Fruit fly (Drosophila melanogaster) whole organism, prepupa: ENCODE data around the gene Npc2b.

Source experiments
- Blimp-1 ChIP-seq: fragments of 200-800 bp; sonication (Bioruptor generic); optimal IDR thresholded peaks from 3 replicates; lab custom pipeline; 2017; ENCODE audit warnings: missing biosample characterization, missing genetic modification characterization, mild to moderate bottlenecking, moderate library complexity, missing genetic modification reagents
- CG10631 ChIP-seq: fragments of 200-800 bp; sonication (Bioruptor generic); optimal IDR thresholded peaks from 2 replicates; lab custom pipeline; 2016; ENCODE audit warnings: missing biosample characterization, missing genetic modification characterization
- CG10669 ChIP-seq: fragments of 200-800 bp; sonication (Bioruptor generic); optimal IDR thresholded peaks from 3 replicates; lab custom pipeline; 2018; ENCODE audit warnings: missing biosample characterization, mild to moderate bottlenecking, missing genetic modification characterization, moderate library complexity
- CG11294 ChIP-seq: fragments of 200-800 bp; sonication (Bioruptor generic); IDR thresholded peaks from 2 replicates; pipeline ENCODE4 v1.3.6; 2022; ENCODE audit warnings: missing biosample characterization, missing genetic modification characterization
- CG11762 ChIP-seq: fragments of 200-800 bp; sonication (Bioruptor generic); optimal IDR thresholded peaks from 3 replicates; lab custom pipeline; 2016; ENCODE audit warnings: missing biosample characterization, missing genetic modification characterization; ENCODE audit not compliant: insufficient read depth
- CG11902 ChIP-seq: fragments of 200-800 bp; sonication (Bioruptor generic); optimal IDR thresholded peaks from 3 replicates; lab custom pipeline; 2016; ENCODE audit warnings: missing biosample characterization, missing genetic modification characterization
- CG15336 ChIP-seq: fragments of 200-800 bp; sonication (Bioruptor generic); IDR thresholded peaks from 2 replicates; pipeline ENCODE4 v1.3.6; 2022; ENCODE audit warnings: missing biosample characterization, missing genetic modification characterization
- CG31627 ChIP-seq: fragments of 200-800 bp; sonication (Bioruptor generic); optimal IDR thresholded peaks from 3 replicates; lab custom pipeline; 2016; ENCODE audit warnings: missing biosample characterization, missing genetic modification characterization
- CG32006 ChIP-seq: fragments of 200-800 bp; sonication (Bioruptor generic); optimal IDR thresholded peaks from 3 replicates; lab custom pipeline; 2017; ENCODE audit warnings: missing biosample characterization, mild to moderate bottlenecking, missing genetic modification characterization
- CG3919 ChIP-seq: fragments of 200-800 bp; sonication (Bioruptor generic); optimal IDR thresholded peaks from 3 replicates; lab custom pipeline; 2016; ENCODE audit warnings: missing biosample characterization, missing genetic modification characterization
- CG6163 ChIP-seq: fragments of 200-800 bp; sonication (Bioruptor generic); IDR thresholded peaks from 3 replicates; pipeline ENCODE4 v1.3.6; 2022; ENCODE audit warnings: missing biosample characterization, missing genetic modification characterization
- CG6276 ChIP-seq: fragments of 200-800 bp; sonication (Bioruptor generic); optimal IDR thresholded peaks from 2 replicates; lab custom pipeline; 2017; ENCODE audit warnings: missing biosample characterization, mild to moderate bottlenecking, missing genetic modification characterization
- CG6792 ChIP-seq: fragments of 200-800 bp; sonication (Bioruptor generic); optimal IDR thresholded peaks from 3 replicates; lab custom pipeline; 2016; ENCODE audit warnings: missing biosample characterization, missing genetic modification characterization
- CG6808 ChIP-seq: fragments of 200-800 bp; sonication (Bioruptor generic); optimal IDR thresholded peaks from 3 replicates; lab custom pipeline; 2017; ENCODE audit warnings: missing biosample characterization, missing genetic modification characterization, mild to moderate bottlenecking, moderate library complexity, missing genetic modification reagents
- CG6854 ChIP-seq: fragments of 200-800 bp; sonication (Bioruptor generic); optimal IDR thresholded peaks from 2 replicates; lab custom pipeline; 2017; ENCODE audit warnings: missing biosample characterization, mild to moderate bottlenecking, missing genetic modification characterization
- CG8119 ChIP-seq: fragments of 200-800 bp; sonication (Bioruptor generic); IDR thresholded peaks from 3 replicates; pipeline ENCODE4 v1.3.6; 2022; ENCODE audit warnings: missing biosample characterization, missing genetic modification characterization
- CG8319 ChIP-seq: fragments of 200-800 bp; sonication (Bioruptor generic); optimal IDR thresholded peaks from 3 replicates; lab custom pipeline; 2016; ENCODE audit warnings: missing biosample characterization, missing genetic modification characterization
- CG8632 ChIP-seq: fragments of 200-800 bp; sonication (Bioruptor generic); optimal IDR thresholded peaks from 3 replicates; lab custom pipeline; 2016; ENCODE audit warnings: missing biosample characterization, missing genetic modification characterization
- CG9139 ChIP-seq: fragments of 200-800 bp; sonication (Bioruptor generic); optimal IDR thresholded peaks from 3 replicates; lab custom pipeline; 2017; ENCODE audit warnings: missing biosample characterization, mild to moderate bottlenecking, missing genetic modification characterization
- Eip75B ChIP-seq: fragments of 200-800 bp; sonication (Bioruptor generic); optimal IDR thresholded peaks from 3 replicates; lab custom pipeline; 2016; ENCODE audit warnings: missing biosample characterization, missing genetic modification characterization
- Eip78C ChIP-seq: fragments of 200-800 bp; sonication (Bioruptor generic); peaks from one replicate; lab custom pipeline; 2016; ENCODE audit warnings: missing biosample characterization, missing genetic modification characterization
- Eip93F ChIP-seq: fragments of 200-800 bp; sonication (Bioruptor generic); optimal IDR thresholded peaks from 2 replicates; lab custom pipeline; 2016; ENCODE audit warnings: missing biosample characterization, mild to moderate bottlenecking, missing genetic modification characterization
- Ets21C ChIP-seq: fragments of 200-800 bp; sonication (Bioruptor generic); optimal IDR thresholded peaks from 3 replicates; lab custom pipeline; 2016; ENCODE audit warnings: missing biosample characterization, missing genetic modification characterization
- Ets96B ChIP-seq: fragments of 200-800 bp; optimal IDR thresholded peaks from 2 replicates; lab custom pipeline; 2019; ENCODE audit warnings: missing biosample characterization, mild to moderate bottlenecking, missing genetic modification characterization, moderate library complexity
- Gug ChIP-seq: fragments of 200-800 bp; sonication (Bioruptor generic); IDR thresholded peaks from 2 replicates; pipeline ENCODE4 v1.3.6; 2022; ENCODE audit warnings: missing biosample characterization, missing genetic modification characterization
- Hr38 ChIP-seq: sonication (Bioruptor generic); optimal IDR thresholded peaks from 2 replicates; lab custom pipeline; 2016; ENCODE audit warnings: missing biosample characterization, missing genetic modification characterization
- Hr39 ChIP-seq: fragments of 200-800 bp; sonication (Bioruptor generic); optimal IDR thresholded peaks from 2 replicates; lab custom pipeline; 2016; ENCODE audit warnings: missing biosample characterization, missing genetic modification characterization
- Lpt ChIP-seq: fragments of 200-800 bp; sonication (Bioruptor generic); optimal IDR thresholded peaks from 3 replicates; lab custom pipeline; 2016; ENCODE audit warnings: missing biosample characterization, missing genetic modification characterization
- Met ChIP-seq: fragments of 200-800 bp; sonication (Bioruptor generic); optimal IDR thresholded peaks from 3 replicates; lab custom pipeline; 2016; ENCODE audit warnings: missing biosample characterization, missing genetic modification characterization
- OdsH ChIP-seq: fragments of 200-800 bp; sonication (Bioruptor generic); optimal IDR thresholded peaks from 3 replicates; lab custom pipeline; 2016; ENCODE audit warnings: missing biosample characterization, missing genetic modification characterization
- Sox15 ChIP-seq: fragments of 200-800 bp; sonication (Bioruptor generic); optimal IDR thresholded peaks from 3 replicates; lab custom pipeline; 2016; ENCODE audit warnings: missing biosample characterization, missing genetic modification characterization
- achi ChIP-seq: fragments of 200-800 bp; sonication (Bioruptor generic); optimal IDR thresholded peaks from 3 replicates; lab custom pipeline; 2016; ENCODE audit warnings: missing biosample characterization, missing genetic modification characterization
- acj6 ChIP-seq: fragments of 200-800 bp; sonication (Bioruptor generic); optimal IDR thresholded peaks from 3 replicates; lab custom pipeline; 2016; ENCODE audit warnings: missing biosample characterization, missing genetic modification characterization
- cyc ChIP-seq: fragments of 200-800 bp; sonication (Bioruptor generic); optimal IDR thresholded peaks from 3 replicates; lab custom pipeline; 2016; ENCODE audit warnings: missing biosample characterization, missing genetic modification characterization
- dsx ChIP-seq: fragments of 200-800 bp; optimal IDR thresholded peaks from 3 replicates; lab custom pipeline; 2019; ENCODE audit warnings: missing biosample characterization, mild to moderate bottlenecking, missing genetic modification characterization, moderate library complexity; ENCODE audit not compliant: poor library complexity, severe bottlenecking
- eg ChIP-seq: fragments of 200-800 bp; sonication (Bioruptor generic); IDR thresholded peaks from 3 replicates; pipeline ENCODE4 v1.3.6; 2022; ENCODE audit warnings: missing biosample characterization, missing genetic modification characterization
- esn ChIP-seq: fragments of 200-800 bp; sonication (Bioruptor generic); optimal IDR thresholded peaks from 2 replicates; lab custom pipeline; 2016; ENCODE audit warnings: missing biosample characterization, mild to moderate bottlenecking, missing genetic modification characterization, moderate library complexity
- fd59A ChIP-seq: fragments of 200-800 bp; sonication (Bioruptor generic); optimal IDR thresholded peaks from 2 replicates; lab custom pipeline; 2017; ENCODE audit warnings: missing biosample characterization, mild to moderate bottlenecking, missing genetic modification characterization, missing genetic modification reagents
- fd85E ChIP-seq: fragments of 200-800 bp; sonication (Bioruptor generic); optimal IDR thresholded peaks from 3 replicates; lab custom pipeline; 2016; ENCODE audit warnings: missing biosample characterization, missing genetic modification characterization
- lz ChIP-seq: fragments of 200-800 bp; sonication (Bioruptor generic); optimal IDR thresholded peaks from 3 replicates; lab custom pipeline; 2016; ENCODE audit warnings: missing biosample characterization, missing genetic modification characterization
- net ChIP-seq: fragments of 200-800 bp; sonication (Bioruptor generic); optimal IDR thresholded peaks from 3 replicates; lab custom pipeline; 2016; ENCODE audit warnings: missing biosample characterization, missing genetic modification characterization
- pdm3 ChIP-seq: fragments of 200-800 bp; sonication (Bioruptor generic); optimal IDR thresholded peaks from 3 replicates; lab custom pipeline; 2016; ENCODE audit warnings: missing biosample characterization, missing genetic modification characterization
- spab ChIP-seq: fragments of 200-800 bp; sonication (Bioruptor generic); optimal IDR thresholded peaks from 2 replicates; lab custom pipeline; 2017; ENCODE audit warnings: missing biosample characterization, mild to moderate bottlenecking, missing genetic modification characterization, missing genetic modification reagents
- ss ChIP-seq, 2 experiments: fragments of 200-800 bp; sonication (Bioruptor generic); optimal IDR thresholded peaks; 2 replicates in 1 of 2; 3 replicates in 1 of 2; lab custom pipeline; 2017 to 2018; ENCODE audit warnings: mild to moderate bottlenecking in 2 of 2, missing biosample characterization in 2 of 2, missing genetic modification characterization in 2 of 2, moderate library complexity in 1 of 2
- svp ChIP-seq: fragments of 200-800 bp; sonication (Bioruptor generic); peaks from one replicate; lab custom pipeline; 2016; ENCODE audit warnings: missing biosample characterization, missing genetic modification characterization
- topi ChIP-seq: fragments of 200-800 bp; sonication (Bioruptor generic); optimal IDR thresholded peaks from 3 replicates; lab custom pipeline; 2016; ENCODE audit warnings: missing biosample characterization, missing genetic modification characterization
- vri ChIP-seq: fragments of 200-800 bp; sonication (Bioruptor generic); optimal IDR thresholded peaks from 3 replicates; lab custom pipeline; 2016; ENCODE audit warnings: missing biosample characterization, mild to moderate bottlenecking, missing genetic modification characterization

Npc2b gene

DNA sequence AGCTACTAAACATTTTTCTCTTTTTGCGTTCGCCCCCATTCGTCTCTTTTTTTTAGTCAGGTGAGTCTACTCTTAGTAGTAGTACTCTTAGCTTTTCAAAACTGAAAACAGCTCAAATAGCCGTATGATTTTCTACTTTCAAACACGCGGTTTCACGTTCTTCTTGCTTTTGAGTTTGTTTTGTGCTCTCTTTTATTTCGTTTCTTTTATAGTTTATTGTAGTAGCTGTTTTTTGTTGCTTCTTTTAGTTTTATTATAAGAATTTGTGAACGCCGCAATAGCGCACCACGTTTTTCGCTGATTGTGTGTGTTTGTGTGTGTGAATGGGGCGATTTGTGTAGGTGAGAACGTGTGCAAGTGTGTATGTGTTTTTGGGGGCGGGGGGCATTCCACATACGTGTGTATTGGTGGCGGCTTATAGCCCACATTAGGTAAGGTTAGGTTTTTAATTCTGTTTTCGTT is 37.9 kb upstream of the Npc2b start (continued):
- TF ChIP-seq CG6276 (GFP tag; lab: Kevin White, UChicago) (peak; percentile 25), CG6792 (GFP tag; lab: Kevin White, UChicago) (no peak), spab (GFP tag; lab: Kevin White, UChicago) (no peak), CG32006 (GFP tag; lab: Kevin White, UChicago) (no peak), esn (GFP tag; lab: Kevin White, UChicago) (no peak), fd59A (GFP tag; lab: Kevin White, UChicago) (no peak), Hr38 (GFP tag; lab: Kevin White, UChicago) (no peak), ss (GFP tag; optimal IDR thresholded peaks at IDR 0.05; lab: Kevin White, UChicago) (peak; percentile 11 to 39), CG10669 (GFP tag; lab: Kevin White, UChicago) (no peak), Hr39 (no peak), svp (no peak), fd85E (no peak), CG10631 (GFP tag; lab: Kevin White, UChicago) (no peak), CG11294 (GFP tag; lab: Robert Waterston, UW) (no peak), CG9139 (GFP tag; lab: Kevin White, UChicago) (no peak), Sox15 (GFP tag; lab: Kevin White, UChicago) (no peak), CG8119 (no peak), CG11902 (GFP tag; lab: Kevin White, UChicago) (no peak)

DNA sequence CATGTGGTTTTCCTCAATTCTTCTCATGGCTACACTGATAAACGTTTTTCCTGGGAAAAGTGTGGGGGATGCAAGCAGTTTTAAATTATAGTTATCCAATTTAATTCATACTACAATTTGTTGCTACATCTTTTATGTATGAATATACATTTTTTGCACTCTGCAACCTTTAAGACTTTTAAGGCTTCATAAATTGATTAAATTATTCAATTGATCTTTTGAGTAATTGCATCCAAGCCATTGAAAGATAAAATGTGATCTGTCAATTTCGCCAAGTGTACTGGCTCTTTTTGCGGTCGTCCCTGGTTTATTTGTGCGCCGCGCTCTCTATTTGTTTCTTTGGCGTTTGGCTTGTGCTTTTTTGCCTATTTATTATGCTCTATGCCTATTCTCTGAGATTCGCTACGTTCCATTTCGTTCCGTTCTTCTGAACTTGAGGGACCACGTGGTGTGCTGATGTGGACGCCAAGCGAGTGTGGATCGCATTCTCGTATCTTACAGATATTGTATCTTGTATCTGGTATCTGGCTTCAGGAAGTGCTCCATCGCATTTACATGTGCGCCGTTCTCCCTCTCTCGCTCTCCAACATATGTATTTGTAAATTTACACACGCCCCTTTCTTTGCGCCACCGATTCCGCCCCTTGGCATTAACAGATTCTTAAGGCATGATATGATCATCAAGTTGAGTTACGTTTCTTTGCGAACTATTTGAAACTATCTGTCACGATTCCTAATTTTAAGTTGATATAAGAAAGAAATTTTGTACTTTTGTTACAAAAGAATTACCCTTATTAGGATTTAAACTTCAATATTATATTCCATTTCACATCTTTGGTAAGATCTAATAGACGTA is 36.9 kb upstream of the Npc2b start:
- TF ChIP-seq esn (GFP tag; lab: Kevin White, UChicago), result no peak
- peak; percentile 9 for TF ChIP-seq dsx (GFP tag; lab: Kevin White, UChicago)
- peak; percentile 72 for TF ChIP-seq Eip75B (GFP tag; lab: Kevin White, UChicago)
- TF ChIP-seq acj6, result peak; percentile 80
- peak; percentile 46 for TF ChIP-seq CG6792 (GFP tag; lab: Kevin White, UChicago)
- peak; percentile 23 for TF ChIP-seq lz (GFP tag; lab: Kevin White, UChicago)
- TF ChIP-seq Ets96B (tag; lab: Kevin White, UChicago), result peak; percentile 47
- peak; percentile 11 for TF ChIP-seq CG8319 (GFP tag; lab: Kevin White, UChicago)
- TF ChIP-seq CG31627 (GFP tag; lab: Kevin White, UChicago), result no peak
- peak; percentile 54 for TF ChIP-seq CG11762
- no peak for TF ChIP-seq CG9139 (GFP tag; lab: Kevin White, UChicago)
- TF ChIP-seq CG6808 (GFP tag; lab: Kevin White, UChicago), result peak; percentile 62
- peak; percentile 82 for TF ChIP-seq pdm3
- peak; percentile 83 for TF ChIP-seq CG3919 (GFP tag; lab: Kevin White, UChicago)
- peak; percentile 47 for TF ChIP-seq spab (GFP tag; lab: Kevin White, UChicago)
- no peak for TF ChIP-seq vri (GFP tag; lab: Kevin White, UChicago)
- TF ChIP-seq CG11294 (GFP tag; lab: Robert Waterston, UW), result peak; percentile 84
- peak; percentile 85 for TF ChIP-seq net (GFP tag; lab: Kevin White, UChicago)
- peak; percentile 96 for TF ChIP-seq CG15336 (GFP tag; lab: Robert Waterston, UW)
- TF ChIP-seq CG8632 (GFP tag; lab: Kevin White, UChicago), result no peak
- TF ChIP-seq CG32006 (GFP tag; lab: Kevin White, UChicago), result peak; percentile 97
- no peak for TF ChIP-seq fd85E
- no peak for TF ChIP-seq CG6854 (GFP tag; lab: Kevin White, UChicago)
- TF ChIP-seq CG6163 (GFP tag; lab: Robert Waterston, UW), result peak; percentile 89
- no peak for TF ChIP-seq Eip93F
- no peak for TF ChIP-seq Blimp-1 (GFP tag; lab: Kevin White, UChicago)
- peak; percentile 11 for TF ChIP-seq Met (GFP tag; lab: Kevin White, UChicago)
- TF ChIP-seq topi (GFP tag; lab: Kevin White, UChicago), result no peak
- peak; percentile 93 for TF ChIP-seq Gug (GFP tag; lab: Robert Waterston, UW)
- peak; percentile 95 for TF ChIP-seq eg (GFP tag; lab: Robert Waterston, UW)
- TF ChIP-seq CG6276 (GFP tag; lab: Kevin White, UChicago), result peak; percentile 92
- peak; percentile 91 for TF ChIP-seq Eip78C (GFP tag; lab: Kevin White, UChicago)
- no peak for TF ChIP-seq Ets21C
- no peak for TF ChIP-seq cyc (GFP tag; lab: Kevin White, UChicago)
- TF ChIP-seq OdsH (GFP tag; lab: Kevin White, UChicago), result peak; percentile 84
- TF ChIP-seq achi (GFP tag; lab: Kevin White, UChicago), result peak; percentile 83
- TF ChIP-seq Lpt, result peak; percentile 95
- TF ChIP-seq CG11902 (GFP tag; lab: Kevin White, UChicago), result no peak
- TF ChIP-seq ss (GFP tag; optimal IDR thresholded peaks at IDR 0.05; lab: Kevin White, UChicago), result no peak
